Fruit fly (Drosophila melanogaster): ENCODE measurements around the gene Clk.
A peak's percentile ranks its signal among the peaks of the same experiment; 100 is the strongest.

The Clk gene

dm6 chr3L:7817194-7817593 lies 41.8 kb upstream of the Clk start:
- TF ChIP-seq bab1 (GFP tag; optimal IDR thresholded peaks at IDR 0.05) (no peak), Hr96 (GFP tag; optimal IDR thresholded peaks at IDR 0.05) (no peak), cnc (optimal IDR thresholded peaks at IDR 0.05) (no peak)

DNA sequence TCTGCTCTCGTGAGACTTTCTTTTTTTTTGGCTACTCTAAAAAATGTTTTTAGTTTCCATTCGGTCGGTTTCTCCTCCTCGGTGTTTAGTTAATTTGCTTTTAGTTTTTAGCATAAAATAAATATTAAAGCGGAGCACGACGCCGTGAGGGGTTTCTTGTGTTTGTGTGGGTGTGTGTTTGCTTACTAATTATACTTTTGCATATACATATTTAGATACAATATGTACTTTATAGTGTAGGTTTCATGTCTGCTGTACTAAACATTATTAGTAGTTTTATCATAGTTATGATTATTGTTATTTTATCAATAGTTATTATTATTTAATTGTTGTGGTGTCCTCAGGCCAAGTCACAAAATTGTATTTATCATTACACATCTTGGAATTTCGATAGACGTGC lies 40.6 kb upstream of the Clk start:
- TF ChIP-seq Clk (GFP tag; optimal IDR thresholded peaks at IDR 0.05) (no peak), CG5204 (GFP tag; optimal IDR thresholded peaks at IDR 0.05) (no peak), bab1 (GFP tag; optimal IDR thresholded peaks at IDR 0.05) (no peak), CG14711 (tag; optimal IDR thresholded peaks at IDR 0.05) (no peak), kay (GFP tag; ENCODE audit: borderline replicate concordance) (peak; percentile 93), cic (GFP tag; optimal IDR thresholded peaks at IDR 0.05) (no peak), CG11617 (GFP tag; optimal IDR thresholded peaks at IDR 0.05) (no peak), CG33017 (tag; optimal IDR thresholded peaks at IDR 0.05) (no peak)

dm6 chr3L:7813422-7813821 lies 38.0 kb upstream of the Clk start:
- peak; percentile 97 for TF ChIP-seq pad (GFP tag; optimal IDR thresholded peaks at IDR 0.05)
- no peak for TF ChIP-seq toe (GFP tag; optimal IDR thresholded peaks at IDR 0.05)
- TF ChIP-seq bab1 (GFP tag; optimal IDR thresholded peaks at IDR 0.05), result peak; percentile 30
- TF ChIP-seq Hr96 (GFP tag; optimal IDR thresholded peaks at IDR 0.05), result no peak
- no peak for TF ChIP-seq tj (GFP tag; optimal IDR thresholded peaks at IDR 0.05)

dm6 chr3L:7811594-7811993 lies 36.2 kb upstream of the Clk start:
- TF ChIP-seq ovo (GFP tag; optimal IDR thresholded peaks at IDR 0.05) (no peak), tj (GFP tag; optimal IDR thresholded peaks at IDR 0.05) (no peak), CG1620 (GFP tag; optimal IDR thresholded peaks at IDR 0.05) (no peak), Hr96 (GFP tag; optimal IDR thresholded peaks at IDR 0.05) (no peak), CG5204 (GFP tag; optimal IDR thresholded peaks at IDR 0.05) (no peak), CG7045 (GFP tag; optimal IDR thresholded peaks at IDR 0.05) (no peak), CG12768 (GFP tag; optimal IDR thresholded peaks at IDR 0.05) (no peak), Clk (GFP tag; optimal IDR thresholded peaks at IDR 0.05) (no peak), CG11617 (GFP tag; optimal IDR thresholded peaks at IDR 0.05) (no peak), toe (GFP tag; optimal IDR thresholded peaks at IDR 0.05) (no peak), kay (GFP tag; ENCODE audit: borderline replicate concordance) (no peak), cnc (optimal IDR thresholded peaks at IDR 0.05) (no peak), cic (GFP tag; optimal IDR thresholded peaks at IDR 0.05) (no peak), bab1 (GFP tag; optimal IDR thresholded peaks at IDR 0.05) (no peak), Crg-1 (GFP tag; optimal IDR thresholded peaks at IDR 0.05) (no peak), pad (GFP tag; optimal IDR thresholded peaks at IDR 0.05) (no peak)

DNA sequence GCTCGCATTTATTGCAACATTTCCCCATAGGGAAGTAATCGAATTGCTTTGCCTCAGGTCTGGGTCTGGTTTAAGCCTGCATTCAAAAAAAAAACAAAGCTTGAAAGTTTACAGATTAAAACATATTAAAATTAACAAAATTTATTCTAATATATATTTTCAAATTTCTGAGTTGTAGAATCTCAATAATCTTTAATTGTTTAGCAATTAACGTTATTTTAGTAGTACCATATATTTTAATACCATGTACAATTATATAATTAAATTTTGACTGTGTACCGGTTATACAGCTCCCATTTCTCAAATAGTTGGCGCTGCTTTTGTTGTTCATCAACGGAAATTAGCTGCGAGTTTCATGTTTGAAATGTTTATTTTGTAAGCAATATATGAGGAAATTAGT lies 35.5 kb upstream of the Clk start:
- TF ChIP-seq kay (GFP tag; ENCODE audit: borderline replicate concordance) (peak; percentile 52), tj (GFP tag; optimal IDR thresholded peaks at IDR 0.05) (no peak), CG14711 (tag; optimal IDR thresholded peaks at IDR 0.05) (no peak)

DNA sequence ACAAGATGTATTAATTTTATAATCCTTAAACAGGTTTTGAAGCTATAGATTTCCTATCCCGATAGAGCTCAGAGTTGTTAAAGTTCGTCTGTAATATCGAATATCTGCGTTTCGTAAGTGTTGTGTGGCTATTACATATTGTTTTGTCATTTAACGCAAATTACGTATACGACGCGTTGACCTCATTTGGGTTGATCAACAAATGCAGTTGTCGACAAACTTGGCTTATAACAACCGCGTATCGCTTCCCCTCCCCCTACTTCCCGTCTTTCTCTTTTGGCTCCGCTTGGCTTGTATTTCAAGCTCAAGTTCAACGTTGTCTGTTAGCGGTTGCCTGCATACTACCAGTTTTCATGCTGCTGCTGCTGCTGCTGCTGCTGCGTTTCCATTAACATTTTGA lies 35.0 kb upstream of the Clk start:
- TF ChIP-seq tj (GFP tag; optimal IDR thresholded peaks at IDR 0.05) (peak; percentile 34), CG12768 (GFP tag; optimal IDR thresholded peaks at IDR 0.05) (no peak)

dm6 chr3L:7809289-7810099 lies 34.1 kb upstream of the Clk start, which contains the start of gene CG32369:
Gene CG32369 (minus strand): TSS chr3L:7809825.
- peak; percentile 50 for TF ChIP-seq CG1620 (GFP tag; optimal IDR thresholded peaks at IDR 0.05)
- peak; percentile 27 for TF ChIP-seq CG14711 (tag; optimal IDR thresholded peaks at IDR 0.05)
- TF ChIP-seq CG5204 (GFP tag; optimal IDR thresholded peaks at IDR 0.05), result no peak
- peak; percentile 61 for TF ChIP-seq CG33017 (tag; optimal IDR thresholded peaks at IDR 0.05)
- TF ChIP-seq ovo (GFP tag; optimal IDR thresholded peaks at IDR 0.05), result peak; percentile 37
- TF ChIP-seq Mnt (GFP tag; optimal IDR thresholded peaks at IDR 0.05), result peak; percentile 87
- no peak for TF ChIP-seq toe (GFP tag; optimal IDR thresholded peaks at IDR 0.05)
- TF ChIP-seq Crg-1 (GFP tag; optimal IDR thresholded peaks at IDR 0.05), result peak; percentile 53
- TF ChIP-seq Hr96 (GFP tag; optimal IDR thresholded peaks at IDR 0.05), result no peak
- TF ChIP-seq CG7101 (tag; optimal IDR thresholded peaks at IDR 0.05), result peak; percentile 49
- TF ChIP-seq CG7045 (GFP tag; optimal IDR thresholded peaks at IDR 0.05), result peak; percentile 73
- TF ChIP-seq CG11617 (GFP tag; optimal IDR thresholded peaks at IDR 0.05), result peak; percentile 87
- peak; percentile 40 for TF ChIP-seq bab1 (GFP tag; optimal IDR thresholded peaks at IDR 0.05)
- no peak for TF ChIP-seq cnc (optimal IDR thresholded peaks at IDR 0.05)
- peak; percentile 81 for TF ChIP-seq tj (GFP tag; optimal IDR thresholded peaks at IDR 0.05)
- peak; percentile 97 for TF ChIP-seq kay (GFP tag; ENCODE audit: borderline replicate concordance)
- peak; percentile 86 for TF ChIP-seq CG12768 (GFP tag; optimal IDR thresholded peaks at IDR 0.05)
- TF ChIP-seq Clk (GFP tag; optimal IDR thresholded peaks at IDR 0.05), result peak; percentile 14
- peak; percentile 12 for TF ChIP-seq pad (GFP tag; optimal IDR thresholded peaks at IDR 0.05)
- TF ChIP-seq cic (GFP tag; optimal IDR thresholded peaks at IDR 0.05), result peak; percentile 87
